Fruit fly (Drosophila melanogaster) whole organism, prepupa: ENCODE measurements around the gene Oga.

Experiments
- CG10631 ChIP-seq: fragments of 200-800 bp; sonication (Bioruptor generic); optimal IDR thresholded peaks from 2 replicates; lab custom pipeline; 2016; ENCODE audit warnings: missing biosample characterization, missing genetic modification characterization
- CG16779 ChIP-seq: fragments of 200-800 bp; sonication (Bioruptor generic); optimal IDR thresholded peaks from 3 replicates; lab custom pipeline; 2017; ENCODE audit warnings: missing biosample characterization, mild to moderate bottlenecking, missing genetic modification characterization
- Eip93F ChIP-seq: fragments of 200-800 bp; sonication (Bioruptor generic); optimal IDR thresholded peaks from 2 replicates; lab custom pipeline; 2016; ENCODE audit warnings: missing biosample characterization, mild to moderate bottlenecking, missing genetic modification characterization
- Gug ChIP-seq: fragments of 200-800 bp; sonication (Bioruptor generic); IDR thresholded peaks from 2 replicates; pipeline ENCODE4 v1.3.6; 2022; ENCODE audit warnings: missing biosample characterization, missing genetic modification characterization
- Hr39 ChIP-seq: fragments of 200-800 bp; sonication (Bioruptor generic); optimal IDR thresholded peaks from 2 replicates; lab custom pipeline; 2016; ENCODE audit warnings: missing biosample characterization, missing genetic modification characterization
- Lpt ChIP-seq: fragments of 200-800 bp; sonication (Bioruptor generic); optimal IDR thresholded peaks from 3 replicates; lab custom pipeline; 2016; ENCODE audit warnings: missing biosample characterization, missing genetic modification characterization

- no peak for TF ChIP-seq Eip93F (GFP tag; lab: Kevin White, UChicago)
- TF ChIP-seq CG10631 (GFP tag; lab: Kevin White, UChicago): no peak
- TF ChIP-seq CG16779 (tag; lab: Kevin White, UChicago): no peak
- TF ChIP-seq Hr39: peak; percentile 49
- TF ChIP-seq Gug (GFP tag; lab: Robert Waterston, UW): no peak; the same call in 1 of the 2 replicates
- TF ChIP-seq Lpt: peak; percentile 43
These were observed 5.4 kb downstream of the Oga start for dm6 chr3R:21224230-21224629.
